Fruit fly (Drosophila melanogaster) whole organism, pupa: ENCODE results near the gene fend.

ENCODE experiments used
- CG10348 ChIP-seq: fragments of 200-800 bp; sonication (Bioruptor generic); IDR thresholded peaks from 2 replicates; pipeline ENCODE4 v1.3.6; 2022; ENCODE audit warnings: missing biosample characterization, missing genetic modification characterization
- CG12605 ChIP-seq: fragments of 200-800 bp; sonication (Bioruptor generic); IDR thresholded peaks from 2 replicates; pipeline ENCODE4 v1.3.6; 2022; ENCODE audit warnings: missing biosample characterization, missing genetic modification characterization
- CG13204 ChIP-seq: fragments of 200-800 bp; sonication (Bioruptor generic); optimal IDR thresholded peaks from 2 replicates; lab custom pipeline; 2018; ENCODE audit warnings: missing biosample characterization, mild to moderate bottlenecking, missing genetic modification characterization, moderate library complexity
- CG14655 ChIP-seq: fragments of 200-800 bp; sonication (Bioruptor generic); optimal IDR thresholded peaks from 3 replicates; lab custom pipeline; 2017; ENCODE audit warnings: mild to moderate bottlenecking, missing biosample characterization, missing genetic modification reagents, missing genetic modification characterization
- CG15710 ChIP-seq: fragments of 200-800 bp; sonication (Bioruptor generic); optimal IDR thresholded peaks from 2 replicates; lab custom pipeline; 2018; ENCODE audit warnings: missing biosample characterization, mild to moderate bottlenecking, missing genetic modification characterization, moderate library complexity
- CG17806 ChIP-seq: fragments of 200-800 bp; sonication (Bioruptor generic); optimal IDR thresholded peaks from 2 replicates; lab custom pipeline; 2018; ENCODE audit warnings: missing biosample characterization, mild to moderate bottlenecking, missing genetic modification characterization, moderate library complexity
- CG32121 ChIP-seq: fragments of 200-800 bp; sonication (Bioruptor generic); IDR thresholded peaks from 2 replicates; pipeline ENCODE4 v1.3.6; 2022; ENCODE audit warnings: missing biosample characterization, missing genetic modification characterization
- CG34367 ChIP-seq: fragments of 200-800 bp; sonication (Bioruptor generic); optimal IDR thresholded peaks from 2 replicates; lab custom pipeline; 2018; ENCODE audit warnings: missing biosample characterization, mild to moderate bottlenecking, missing genetic modification characterization
- CG4496 ChIP-seq: fragments of 200-800 bp; sonication (Bioruptor generic); IDR thresholded peaks from 3 replicates; pipeline ENCODE4 v1.3.6; 2022; ENCODE audit warnings: missing biosample characterization, missing genetic modification characterization
- CG8159 ChIP-seq: fragments of 200-800 bp; sonication (Bioruptor generic); optimal IDR thresholded peaks from 3 replicates; lab custom pipeline; 2018; ENCODE audit warnings: missing biosample characterization, mild to moderate bottlenecking, missing genetic modification characterization, moderate library complexity
- CG8301 ChIP-seq: fragments of 200-800 bp; sonication (Bioruptor generic); optimal IDR thresholded peaks from 2 replicates; lab custom pipeline; 2018; ENCODE audit warnings: missing biosample characterization, mild to moderate bottlenecking, missing genetic modification characterization
- CG9948 ChIP-seq: fragments of 200-800 bp; sonication (Bioruptor generic); optimal IDR thresholded peaks from 2 replicates; lab custom pipeline; 2018; ENCODE audit warnings: missing biosample characterization, mild to moderate bottlenecking, missing genetic modification characterization, moderate library complexity
- D1 ChIP-seq: fragments of 200-800 bp; sonication (Bioruptor generic); optimal IDR thresholded peaks from 2 replicates; lab custom pipeline; 2018; ENCODE audit warnings: missing biosample characterization, mild to moderate bottlenecking, missing genetic modification characterization, moderate library complexity
- EcR ChIP-seq: fragments of 200-800 bp; sonication (Bioruptor generic); optimal IDR thresholded peaks from 3 replicates; lab custom pipeline; 2019; ENCODE audit warnings: missing biosample characterization, missing genetic modification characterization, mild to moderate bottlenecking, moderate library complexity, missing genetic modification reagents
- Ets98B ChIP-seq: fragments of 200-800 bp; sonication (Bioruptor generic); IDR thresholded peaks from 2 replicates; pipeline ENCODE4 v1.3.6; 2022; ENCODE audit warnings: missing biosample characterization, missing genetic modification characterization
- Pif1A ChIP-seq: fragments of 200-800 bp; sonication (Bioruptor generic); optimal IDR thresholded peaks from 3 replicates; lab custom pipeline; 2016; ENCODE audit warnings: missing biosample characterization, missing genetic modification characterization
- Pif1B ChIP-seq: fragments of 200-800 bp; sonication (Bioruptor generic); optimal IDR thresholded peaks from 3 replicates; lab custom pipeline; 2016; ENCODE audit warnings: missing biosample characterization, missing genetic modification characterization
- Snoo ChIP-seq: fragments of 200-800 bp; sonication (Bioruptor generic); optimal IDR thresholded peaks from 3 replicates; lab custom pipeline; 2017; ENCODE audit warnings: missing biosample characterization, mild to moderate bottlenecking, missing genetic modification characterization, inconsistent platforms
- fd96Ca ChIP-seq: fragments of 200-800 bp; sonication (Bioruptor generic); IDR thresholded peaks from 3 replicates; pipeline ENCODE4 v1.3.6; 2022; ENCODE audit warnings: missing biosample characterization, missing genetic modification characterization
- gl ChIP-seq: fragments of 200-800 bp; sonication (Bioruptor generic); optimal IDR thresholded peaks from 2 replicates; lab custom pipeline; 2018; ENCODE audit warnings: missing biosample characterization, mild to moderate bottlenecking, missing genetic modification characterization
- rn ChIP-seq: fragments of 200-800 bp; sonication (Bioruptor generic); IDR thresholded peaks from 2 replicates; pipeline ENCODE4 v1.3.6; 2022; ENCODE audit warnings: missing biosample characterization, missing genetic modification characterization

Gene fend

DNA sequence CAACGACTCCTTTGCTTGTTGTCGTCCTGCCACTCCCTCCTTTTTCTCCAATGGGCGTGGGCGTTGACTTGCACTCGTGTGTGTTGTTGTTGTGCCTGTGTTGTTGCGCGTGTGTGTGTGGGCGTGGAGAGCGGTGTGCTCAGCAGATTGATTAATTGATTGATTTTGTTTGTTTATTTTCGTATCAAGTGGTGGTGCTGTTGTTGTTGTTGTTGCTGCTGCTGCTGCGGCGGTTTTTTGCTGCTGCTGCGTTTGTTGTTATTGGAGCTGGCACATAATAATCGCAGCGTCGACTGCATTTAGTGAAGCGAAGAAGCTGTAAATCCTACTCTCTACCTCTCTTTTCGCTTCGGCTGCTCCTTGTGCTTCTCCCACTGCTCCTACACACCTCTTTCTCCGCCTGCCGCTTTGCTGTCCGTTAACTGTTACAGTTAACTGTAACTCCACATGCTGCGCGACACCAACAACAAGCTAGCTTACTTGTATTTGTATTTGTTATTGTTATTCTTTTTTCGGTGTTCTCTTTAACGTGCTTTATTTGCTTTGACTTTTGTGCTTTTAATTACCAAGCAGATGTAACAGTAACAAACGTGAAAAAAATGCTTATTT, 554 bp downstream of the fend start:
- TF ChIP-seq CG14655 (GFP tag; lab: Kevin White, UChicago) (peak; percentile 27), CG12605 (GFP tag; lab: Robert Waterston, UW) (peak; percentile 67; the same call in 1 of the 2 replicates), CG10348 (GFP tag; lab: Robert Waterston, UW) (no peak), gl (tag; lab: Kevin White, UChicago) (peak; percentile 31), CG34367 (tag; lab: Kevin White, UChicago) (peak; percentile 27), Pif1A (no peak), CG4496 (GFP tag; lab: Robert Waterston, UW) (peak; percentile 40; the same call in 1 of the 3 replicates), CG13204 (GFP tag; lab: Kevin White, UChicago) (peak; percentile 68)

DNA sequence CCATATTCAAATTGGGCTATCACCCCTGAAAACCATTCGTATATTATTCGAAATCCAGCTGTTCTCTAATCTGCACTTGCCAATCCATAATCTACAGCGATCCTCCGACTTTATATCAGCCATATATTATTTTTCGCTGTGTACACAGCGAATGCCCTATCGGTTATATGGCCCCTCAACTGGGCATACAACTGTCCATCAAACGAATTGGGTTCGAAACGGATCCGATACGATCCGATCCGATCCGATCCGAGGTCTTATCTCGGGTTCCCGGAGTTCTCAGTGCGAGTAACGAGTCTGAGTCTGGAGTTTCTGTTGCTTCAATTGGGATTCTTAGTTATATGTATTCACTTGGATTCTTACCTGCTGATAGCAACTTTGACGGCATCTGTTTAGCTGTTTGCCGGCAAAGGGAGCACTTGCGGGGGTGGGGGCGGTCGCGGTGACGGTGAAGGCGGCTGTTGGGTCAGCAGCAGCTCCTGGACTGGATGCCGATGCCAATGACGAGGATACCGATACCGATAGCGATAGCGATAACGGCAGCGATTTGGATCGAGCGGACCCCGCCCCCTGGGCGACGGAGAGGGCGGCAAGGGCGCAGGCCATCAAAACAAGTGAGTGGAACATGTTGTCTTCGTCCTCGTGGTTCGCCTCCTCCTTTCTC, 1.2 kb downstream of the fend start:
- TF ChIP-seq CG8301 (tag; lab: Kevin White, UChicago) (no peak), CG8159 (tag; lab: Kevin White, UChicago) (no peak), gl (tag; lab: Kevin White, UChicago) (no peak), fd96Ca (GFP tag; lab: Robert Waterston, UW) (no peak), CG34367 (tag; lab: Kevin White, UChicago) (no peak), Ets98B (GFP tag; lab: Robert Waterston, UW) (no peak), CG10348 (GFP tag; lab: Robert Waterston, UW) (no peak), Pif1B (no peak), Pif1A (no peak), CG15710 (no peak), CG9948 (tag; lab: Kevin White, UChicago) (no peak), CG13204 (GFP tag; lab: Kevin White, UChicago) (no peak), CG14655 (GFP tag; lab: Kevin White, UChicago) (no peak), CG12605 (GFP tag; lab: Robert Waterston, UW) (no peak), Snoo (tag; lab: Kevin White, UChicago) (no peak), EcR (GFP tag; lab: Kevin White, UChicago) (no peak)

DNA sequence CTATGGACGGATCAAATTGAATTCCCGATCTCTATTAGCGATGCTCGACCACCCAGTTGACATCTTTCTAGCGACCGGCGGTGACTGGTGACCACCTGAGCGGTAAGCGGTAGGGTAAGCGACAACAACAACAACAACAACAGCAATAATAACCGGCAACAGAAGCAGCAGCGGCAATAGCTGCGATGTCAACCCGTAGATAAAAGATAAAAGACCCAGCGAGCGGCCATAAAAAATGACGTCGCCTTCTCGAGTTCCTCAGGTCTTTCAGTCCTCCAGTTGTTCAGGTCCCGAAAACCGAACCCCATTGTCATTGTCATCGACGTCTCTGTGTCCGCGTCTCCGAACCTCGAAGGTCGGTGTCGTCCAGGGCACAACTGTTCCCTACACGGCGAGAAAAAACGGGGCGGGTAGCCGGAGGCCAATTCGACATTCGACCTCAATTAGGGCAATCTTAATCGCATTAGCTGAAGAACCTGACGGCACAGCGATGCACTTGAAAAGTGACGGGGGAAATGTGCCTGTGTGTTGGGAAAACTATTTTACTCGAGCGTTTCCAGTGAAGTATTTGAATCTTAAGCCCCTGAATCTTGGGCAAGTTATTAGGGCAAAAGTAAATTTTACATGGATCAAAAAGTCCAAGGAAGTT, 2.2 kb downstream of the fend start:
- no peak for TF ChIP-seq Snoo (tag; lab: Kevin White, UChicago)
- TF ChIP-seq CG34367 (tag; lab: Kevin White, UChicago) = no peak
- no peak for TF ChIP-seq Pif1B
- no peak for TF ChIP-seq rn (GFP tag; lab: Robert Waterston, UW)
- TF ChIP-seq CG13204 (GFP tag; lab: Kevin White, UChicago) = no peak
- no peak for TF ChIP-seq CG32121 (GFP tag; lab: Robert Waterston, UW)
- no peak for TF ChIP-seq CG15710
- no peak for TF ChIP-seq CG8301 (tag; lab: Kevin White, UChicago)
- TF ChIP-seq D1 (tag; lab: Kevin White, UChicago) = no peak
- no peak for TF ChIP-seq CG4496 (GFP tag; lab: Robert Waterston, UW)
- no peak for TF ChIP-seq gl (tag; lab: Kevin White, UChicago)
- TF ChIP-seq CG14655 (GFP tag; lab: Kevin White, UChicago) = no peak
- TF ChIP-seq EcR (GFP tag; lab: Kevin White, UChicago) = no peak
- no peak for TF ChIP-seq Ets98B (GFP tag; lab: Robert Waterston, UW)
- TF ChIP-seq fd96Ca (GFP tag; lab: Robert Waterston, UW) = no peak

DNA sequence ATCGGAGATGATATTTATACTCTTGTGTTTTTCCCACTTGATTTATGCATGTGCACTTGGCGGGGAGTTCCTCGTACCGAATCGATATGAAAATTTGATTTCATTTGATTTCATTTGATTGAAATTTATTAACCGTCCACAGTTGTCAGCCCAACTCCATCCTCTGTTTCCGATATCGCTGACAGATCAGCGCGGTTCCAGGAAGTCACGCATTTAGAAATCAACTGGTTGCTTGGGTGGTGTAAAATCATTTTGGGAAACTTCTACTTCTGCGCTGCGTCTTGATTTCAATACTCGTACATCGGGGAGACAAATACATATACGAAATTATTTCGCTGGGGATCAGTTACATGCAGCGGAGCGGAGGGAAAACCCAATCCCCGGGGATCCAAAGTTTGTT, 3.4 kb downstream of the fend start:
- no peak for TF ChIP-seq Ets98B (GFP tag; lab: Robert Waterston, UW)
- TF ChIP-seq CG8301 (tag; lab: Kevin White, UChicago) = no peak
- no peak for TF ChIP-seq CG32121 (GFP tag; lab: Robert Waterston, UW)

DNA sequence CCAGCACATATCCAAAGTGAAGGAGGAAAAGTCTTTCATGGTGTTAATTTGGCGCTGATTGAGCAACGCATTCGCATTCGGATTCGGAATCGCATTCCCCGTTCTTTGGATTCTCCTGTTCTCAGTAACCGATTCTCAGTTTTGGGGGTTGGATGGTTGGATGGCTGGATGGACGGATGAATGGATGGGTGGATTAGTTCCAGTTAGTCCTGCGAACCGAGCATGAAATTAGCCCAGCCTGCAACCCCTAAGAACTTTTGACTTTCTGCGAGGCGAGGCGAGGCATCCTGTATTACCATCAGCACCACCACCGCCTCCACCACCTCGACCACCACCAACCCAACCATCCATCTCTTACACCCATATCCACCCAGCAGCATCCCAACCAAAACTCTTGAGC, 4.7 kb downstream of the fend start:
- no peak for TF ChIP-seq CG8301 (tag; lab: Kevin White, UChicago)
- TF ChIP-seq CG4496 (GFP tag; lab: Robert Waterston, UW) = no peak
- TF ChIP-seq CG9948 (tag; lab: Kevin White, UChicago) = no peak
- TF ChIP-seq CG14655 (GFP tag; lab: Kevin White, UChicago) = no peak
- TF ChIP-seq Pif1A = no peak
- TF ChIP-seq CG17806 = no peak
- TF ChIP-seq EcR (GFP tag; lab: Kevin White, UChicago) = no peak

DNA sequence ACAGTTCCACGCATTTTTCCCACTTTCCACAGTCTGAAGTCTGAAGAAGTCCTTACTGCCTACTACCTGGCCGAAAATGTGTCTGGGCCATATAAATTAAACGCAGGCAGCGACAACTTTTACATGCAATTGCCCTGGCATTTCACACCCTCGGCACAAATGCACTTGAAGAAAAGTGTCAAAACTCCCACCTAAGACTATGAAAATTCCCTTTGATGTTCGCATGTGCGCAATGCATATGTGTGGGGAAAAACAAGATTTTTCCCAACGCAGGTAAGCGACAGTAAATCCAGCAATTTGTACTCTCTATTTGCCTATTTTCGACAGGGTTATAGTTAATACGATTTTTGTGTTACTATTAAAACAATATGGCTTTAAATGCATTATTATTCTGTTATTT, 5.5 kb downstream of the fend start:
- no peak for TF ChIP-seq CG15710
- TF ChIP-seq CG4496 (GFP tag; lab: Robert Waterston, UW) = no peak
- TF ChIP-seq, all 21 proteins: peak for 0
